Fruit fly (Drosophila melanogaster): ENCODE measurements around the gene CG10874.

- no peak for TF ChIP-seq psq (optimal IDR thresholded peaks at IDR 0.05)
- no peak for TF ChIP-seq Myc (optimal IDR thresholded peaks at IDR 0.05)
- no peak for TF ChIP-seq h (optimal IDR thresholded peaks at IDR 0.05)
- no peak for TF ChIP-seq Sin3A (optimal IDR thresholded peaks at IDR 0.05)
- no peak for TF ChIP-seq insv (optimal IDR thresholded peaks at IDR 0.05)
These were observed 1.2 kb upstream of the CG10874 start for dm6 chr2L:2193357-2193780.
